Worm (Caenorhabditis elegans) whole organism, midembryonic: ENCODE results near the gene let-716.

Experiments
- T22C8.4 ChIP-seq: fragments of 200-800 bp; sonication (Bioruptor generic); IDR thresholded peaks from 2 replicates; pipeline ENCODE4 v1.3.6; 2022; ENCODE audit warnings: missing genetic modification characterization, missing compliant biosample characterization
- flt-1 ChIP-seq: fragments of 200-800 bp; sonication (Bioruptor generic); IDR thresholded peaks from 2 replicates; pipeline ENCODE4 v1.3.6; 2022; ENCODE audit warnings: missing genetic modification characterization, missing compliant biosample characterization
- med-1 ChIP-seq: sonication (generic microtip); optimal IDR thresholded peaks from 2 replicates; lab custom pipeline; 2017; ENCODE audit warnings: missing genetic modification characterization, mild to moderate bottlenecking, missing compliant biosample characterization, antibody characterized with exemption, missing genetic modification reagents; ENCODE audit not compliant: insufficient read depth
- tab-1 ChIP-seq: fragments of 200-800 bp; sonication (Bioruptor generic); IDR thresholded peaks from 2 replicates; pipeline ENCODE4 v1.3.6; 2022; ENCODE audit warnings: missing genetic modification characterization, missing compliant biosample characterization

ce11 chrIII:6351438-6351837 lies 31.9 kb upstream of the let-716 start:
- TF ChIP-seq med-1 (GFP tag; lab: Kevin White, UChicago) (no peak), flt-1 (GFP tag; lab: Robert Waterston, UW) (no peak), tab-1 (GFP tag; lab: Robert Waterston, UW) (no peak), T22C8.4 (GFP tag; lab: Robert Waterston, UW) (no peak)
